Worm (Caenorhabditis elegans): Measurements from ENCODE around the gene F14H8.5.
"Not testable (repeated sequence)": the region's sequence is repeated elsewhere in the genome, so short reads cannot be mapped to it uniquely, and the experiment has no call there.

Gene F14H8.5

ce11 chrV:15015799-15016198 lies 5.0 kb upstream of the F14H8.5 start:
- TF ChIP-seq eor-1 (tag; optimal IDR thresholded peaks at IDR 0.05) = no peak
- no peak for TF ChIP-seq nhr-77 (tag; optimal IDR thresholded peaks at IDR 0.05)
- peak; percentile 69 for TF ChIP-seq nhr-25 (tag; optimal IDR thresholded peaks at IDR 0.05)

- TF ChIP-seq eor-1 (tag; optimal IDR thresholded peaks at IDR 0.05) (no peak), ZK546.5 (tag; optimal IDR thresholded peaks at IDR 0.05) (no peak), nhr-25 (tag; optimal IDR thresholded peaks at IDR 0.05) (peak; percentile 19), lsy-12 (tag; optimal IDR thresholded peaks at IDR 0.05) (no peak), pha-4 (tag; optimal IDR thresholded peaks at IDR 0.05) (peak; percentile 94), egl-5 (tag; optimal IDR thresholded peaks at IDR 0.05) (peak; percentile 1)
Measured at ce11 chrV:15016795-15017429, 3.9 kb upstream of the F14H8.5 start.

- TF ChIP-seq nhr-25 (tag; optimal IDR thresholded peaks at IDR 0.05) (no peak), unc-39 (tag; optimal IDR thresholded peaks at IDR 0.05) (no peak), skn-1 (tag; optimal IDR thresholded peaks at IDR 0.05) (no peak), sea-2 (GFP tag; optimal IDR thresholded peaks at IDR 0.05) (no peak), fkh-10 (GFP tag; optimal IDR thresholded peaks at IDR 0.05) (no peak), tbx-2 (tag; optimal IDR thresholded peaks at IDR 0.05) (no peak), nhr-237 (tag; optimal IDR thresholded peaks at IDR 0.05) (no peak), ceh-28 (tag; optimal IDR thresholded peaks at IDR 0.05) (no peak), snpc-4 (tag; optimal IDR thresholded peaks at IDR 0.05) (no peak), elt-3 (tag; optimal IDR thresholded peaks at IDR 0.05) (no peak), jun-1 (tag; optimal IDR thresholded peaks at IDR 0.05) (no peak), ama-1 (optimal IDR thresholded peaks at IDR 0.05) (no peak)
Measured at ce11 chrV:15020229-15020628, 603 bp upstream of the F14H8.5 start, which contains the start of gene F14H8.2. F14H8.2 (minus strand) TSS chrV:15020329.

- no peak for TF ChIP-seq mdl-1 (tag; optimal IDR thresholded peaks at IDR 0.05)
- no peak for TF ChIP-seq pha-4 (tag; optimal IDR thresholded peaks at IDR 0.05)
- TF ChIP-seq ceh-16 (tag; optimal IDR thresholded peaks at IDR 0.05) = no peak
- TF ChIP-seq daf-12 (tag; optimal IDR thresholded peaks at IDR 0.05) = no peak
- no peak for TF ChIP-seq nfya-1 (tag; optimal IDR thresholded peaks at IDR 0.05; ENCODE audit: insufficient read depth)
- TF ChIP-seq unc-39 (tag; optimal IDR thresholded peaks at IDR 0.05) = no peak
Measured at ce11 chrV:15023544-15023943, 2.7 kb downstream of the F14H8.5 start, which contains the start of gene F14H8.4. F14H8.4 (plus strand) TSS chrV:15023844.

- TF ChIP-seq nhr-25 (tag; optimal IDR thresholded peaks at IDR 0.05) (peak; percentile 62), mdl-1 (tag; optimal IDR thresholded peaks at IDR 0.05) (no peak), nhr-23 (tag; optimal IDR thresholded peaks at IDR 0.05) (peak; percentile 23), lin-15B (tag; optimal IDR thresholded peaks at IDR 0.05) (peak; percentile 6), ztf-4 (tag; optimal IDR thresholded peaks at IDR 0.05) (no peak), nfya-1 (tag; optimal IDR thresholded peaks at IDR 0.05; ENCODE audit: insufficient read depth) (peak; percentile 32), nhr-43 (tag; optimal IDR thresholded peaks at IDR 0.05; ENCODE audit: poor library complexity, severe bottlenecking) (peak; percentile 3), snpc-4 (tag; optimal IDR thresholded peaks at IDR 0.05) (peak; percentile 93)
Measured at ce11 chrV:15028896-15029519, 8.2 kb downstream of the F14H8.5 start, which contains the start of gene F14H8.8. F14H8.8 (plus strand) TSS chrV:15029469.

ce11 chrV:15031373-15031772 lies 10.5 kb downstream of the F14H8.5 start, which contains the start of gene cng-1:
cng-1 (minus strand) TSS chrV:15031473.
- TF ChIP-seq elt-3, ceh-9, nhr-28 (tag; optimal IDR thresholded peaks at IDR 0.05): not testable (repeated sequence)

- TF ChIP-seq lsy-12, elt-1, egl-27 (tag; optimal IDR thresholded peaks at IDR 0.05): not testable (repeated sequence)
Measured at ce11 chrV:15036769-15037168, 15.9 kb downstream of the F14H8.5 start, which contains the start of gene melo-3. melo-3 (minus strand) TSS chrV:15036869.
